Worm (Caenorhabditis elegans): ENCODE results near the gene msp-53.
"Not testable (repeated sequence)": the region's sequence is repeated elsewhere in the genome, so short reads cannot be mapped to it uniquely, and the experiment has no call there.

msp-53 gene

DNA sequence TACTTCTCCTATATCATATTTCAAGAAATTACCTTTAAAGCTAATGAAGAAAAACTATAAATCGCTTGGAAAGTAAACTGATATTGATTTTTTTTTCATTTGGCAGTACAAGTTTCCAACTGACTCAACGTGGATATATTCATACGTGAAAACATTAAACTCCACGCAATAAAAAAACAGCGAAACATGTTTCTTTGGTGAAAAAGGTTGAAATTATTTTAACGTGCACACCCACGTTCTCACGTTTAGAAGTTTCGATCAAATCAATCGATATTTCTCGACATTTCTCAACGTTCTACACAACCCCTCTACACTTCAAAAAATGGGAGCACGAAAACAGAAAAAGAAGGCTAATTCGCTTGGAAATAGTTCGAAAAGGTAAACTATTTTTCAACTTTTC, 35.9 kb downstream of the msp-53 start, which contains the start of the genes best-6 and C09B9.2:
TSS of gene best-6 (minus strand) at position 101 of the 400 bp plus-strand sequence.
TSS of gene C09B9.2 (plus strand) at position 314 of the 400 bp plus-strand sequence.
- TF ChIP-seq unc-62 (GFP tag; optimal IDR thresholded peaks at IDR 0.05) (no peak), ham-2 (GFP tag; optimal IDR thresholded peaks at IDR 0.05) (no peak), zip-8 (tag; optimal IDR thresholded peaks at IDR 0.05) (no peak), sem-2 (GFP tag; optimal IDR thresholded peaks at IDR 0.05) (no peak), blmp-1 (tag; optimal IDR thresholded peaks at IDR 0.05) (no peak), nhr-2 (tag; optimal IDR thresholded peaks at IDR 0.05) (no peak), flh-1 (GFP tag; optimal IDR thresholded peaks at IDR 0.05) (no peak), lsy-2 (tag; optimal IDR thresholded peaks at IDR 0.05) (no peak), ceh-43 (GFP tag; optimal IDR thresholded peaks at IDR 0.05) (no peak), sptf-1 (tag; optimal IDR thresholded peaks at IDR 0.05) (no peak), ztf-11 (tag; optimal IDR thresholded peaks at IDR 0.05) (no peak), hlh-1 (tag; optimal IDR thresholded peaks at IDR 0.05) (no peak), nhr-12 (tag; optimal IDR thresholded peaks at IDR 0.05) (no peak), tbx-8 (GFP tag; optimal IDR thresholded peaks at IDR 0.05) (no peak), mep-1 (tag; optimal IDR thresholded peaks at IDR 0.05) (no peak), pha-4 (tag; optimal IDR thresholded peaks at IDR 0.05) (no peak)

DNA sequence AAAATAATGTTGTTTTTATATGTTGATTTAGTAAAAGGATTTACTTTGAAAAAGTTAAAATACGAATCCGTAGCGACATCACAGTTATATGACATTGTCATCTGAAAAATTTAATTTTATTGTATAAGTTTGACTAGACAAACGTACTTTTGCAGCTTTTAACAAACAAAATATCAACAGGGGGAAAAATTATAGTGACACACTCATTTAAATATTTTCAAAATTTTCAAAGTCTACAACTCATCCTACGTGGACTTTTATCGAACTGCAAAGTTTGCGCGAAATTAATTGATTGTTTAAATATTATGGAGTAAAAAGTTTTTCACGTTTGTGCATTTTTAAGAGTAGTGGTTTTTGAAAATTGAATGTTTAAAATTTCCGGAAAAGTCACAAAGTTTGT, 39.2 kb downstream of the msp-53 start, which contains the start of gene C09B9.85:
TSS of gene C09B9.85 (minus strand) at position 101 of the 400 bp plus-strand sequence.
- TF ChIP-seq ham-2 (GFP tag; optimal IDR thresholded peaks at IDR 0.05) (no peak), unc-120 (tag; optimal IDR thresholded peaks at IDR 0.05; ENCODE audit: poor library complexity, severe bottlenecking) (no peak), snpc-4 (tag; optimal IDR thresholded peaks at IDR 0.05) (no peak), pha-4 (tag; optimal IDR thresholded peaks at IDR 0.05) (no peak), nhr-76 (tag; optimal IDR thresholded peaks at IDR 0.05) (no peak), elt-1 (tag; optimal IDR thresholded peaks at IDR 0.05; ENCODE audit: borderline replicate concordance, insufficient read depth) (no peak), unc-39 (tag; optimal IDR thresholded peaks at IDR 0.05) (no peak), lsy-2 (tag; optimal IDR thresholded peaks at IDR 0.05) (no peak), mep-1 (tag; optimal IDR thresholded peaks at IDR 0.05) (no peak), tbx-8 (GFP tag; optimal IDR thresholded peaks at IDR 0.05) (no peak), sptf-1 (tag; optimal IDR thresholded peaks at IDR 0.05) (no peak), sem-2 (GFP tag; optimal IDR thresholded peaks at IDR 0.05) (no peak), nhr-28 (tag; optimal IDR thresholded peaks at IDR 0.05) (no peak)

DNA sequence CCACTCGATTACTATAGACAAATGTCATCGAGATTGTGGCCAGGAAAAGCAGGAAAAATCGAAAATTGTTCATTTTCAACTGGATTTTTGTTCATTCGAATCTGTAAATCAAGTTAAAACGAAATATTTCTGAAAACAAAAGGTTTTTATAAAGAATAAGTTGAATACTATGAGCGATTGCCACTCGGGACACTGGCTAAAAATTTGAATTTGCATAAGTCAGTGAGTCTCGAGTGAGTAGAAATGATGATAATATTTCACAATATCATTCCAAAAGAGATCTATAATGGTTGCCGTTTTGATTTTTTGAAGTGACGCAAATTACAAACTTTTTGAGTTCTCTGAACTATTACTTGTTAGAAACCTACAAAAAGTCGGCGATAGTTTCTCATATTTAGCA, 44.3 kb downstream of the msp-53 start, which contains the start of gene T28H11.8:
TSS of gene T28H11.8 (minus strand) at position 101 of the 400 bp plus-strand sequence.
- TF ChIP-seq flh-1 (GFP tag; optimal IDR thresholded peaks at IDR 0.05) (no peak), mab-5 (tag; optimal IDR thresholded peaks at IDR 0.05) (no peak)

DNA sequence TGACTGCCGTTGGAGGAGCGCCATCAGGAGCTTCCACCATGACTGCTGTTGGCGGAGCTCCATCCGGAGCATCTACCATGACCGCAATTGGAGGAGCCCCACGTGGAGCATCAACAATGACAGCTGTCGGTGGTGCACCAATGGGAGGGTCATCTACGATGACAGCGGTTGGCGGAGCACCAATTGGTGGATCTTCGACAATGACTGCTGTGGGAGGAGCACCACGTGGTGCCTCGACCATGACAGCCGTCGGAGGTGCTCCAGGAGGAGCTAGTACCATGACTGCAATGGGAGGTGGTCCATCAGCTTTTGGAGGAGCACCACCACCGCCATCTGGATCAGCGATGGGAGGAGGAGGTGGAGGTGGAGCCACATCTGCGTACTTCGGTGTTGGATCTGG, 47.8 kb downstream of the msp-53 start, which contains the start of gene T28H11.7:
TSS of gene T28H11.7 (minus strand) at position 101 of the 400 bp plus-strand sequence.
- not testable (repeated sequence) for TF ChIP-seq elt-3 (tag; optimal IDR thresholded peaks at IDR 0.05); ceh-83 (GFP tag; optimal IDR thresholded peaks at IDR 0.05); hlh-1 (tag; optimal IDR thresholded peaks at IDR 0.05)

DNA sequence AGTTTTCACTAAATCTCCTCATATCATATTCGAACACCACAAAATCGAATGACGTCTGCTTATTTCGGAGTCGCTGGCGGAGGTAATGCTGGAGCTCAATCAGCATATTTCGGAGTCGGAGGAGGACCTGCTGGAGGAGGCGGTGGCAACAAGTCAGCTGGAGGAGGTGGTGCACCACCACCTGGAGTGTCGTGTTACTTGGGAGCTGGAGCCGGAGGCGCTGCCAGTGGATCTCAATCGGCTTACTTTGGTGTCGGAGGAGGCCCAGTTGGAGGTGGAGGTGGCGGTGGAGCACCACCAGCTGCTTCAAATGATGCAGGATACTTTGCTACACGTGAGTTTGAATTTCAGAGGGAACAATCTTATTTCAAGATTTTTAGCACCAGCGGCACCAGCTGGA, 48.4 kb downstream of the msp-53 start, which contains the start of gene ssq-4:
TSS of gene ssq-4 (plus strand) at position 19 of the 400 bp plus-strand sequence.
- TF ChIP-seq pha-4, ceh-39, hlh-1 (tag; optimal IDR thresholded peaks at IDR 0.05): not testable (repeated sequence)

All from whole organism, mixed stage, embryonic.